Fruit fly (Drosophila melanogaster) whole organism, prepupa: Measurements from ENCODE around the gene bb8.

ENCODE experiments used
- CG10631 ChIP-seq: fragments of 200-800 bp; sonication (Bioruptor generic); optimal IDR thresholded peaks from 2 replicates; lab custom pipeline; 2016; ENCODE audit warnings: missing biosample characterization, missing genetic modification characterization
- CG11294 ChIP-seq: fragments of 200-800 bp; sonication (Bioruptor generic); IDR thresholded peaks from 2 replicates; pipeline ENCODE4 v1.3.6; 2022; ENCODE audit warnings: missing biosample characterization, missing genetic modification characterization
- CG11762 ChIP-seq: fragments of 200-800 bp; sonication (Bioruptor generic); optimal IDR thresholded peaks from 3 replicates; lab custom pipeline; 2016; ENCODE audit warnings: missing biosample characterization, missing genetic modification characterization; ENCODE audit not compliant: insufficient read depth
- CG11902 ChIP-seq: fragments of 200-800 bp; sonication (Bioruptor generic); optimal IDR thresholded peaks from 3 replicates; lab custom pipeline; 2016; ENCODE audit warnings: missing biosample characterization, missing genetic modification characterization
- CG15336 ChIP-seq: fragments of 200-800 bp; sonication (Bioruptor generic); IDR thresholded peaks from 2 replicates; pipeline ENCODE4 v1.3.6; 2022; ENCODE audit warnings: missing biosample characterization, missing genetic modification characterization
- CG1621 ChIP-seq: fragments of 200-800 bp; sonication (Bioruptor generic); optimal IDR thresholded peaks from 3 replicates; lab custom pipeline; 2018; ENCODE audit warnings: missing biosample characterization, mild to moderate bottlenecking, missing genetic modification characterization
- CG31627 ChIP-seq: fragments of 200-800 bp; sonication (Bioruptor generic); optimal IDR thresholded peaks from 3 replicates; lab custom pipeline; 2016; ENCODE audit warnings: missing biosample characterization, missing genetic modification characterization
- CG32006 ChIP-seq: fragments of 200-800 bp; sonication (Bioruptor generic); optimal IDR thresholded peaks from 3 replicates; lab custom pipeline; 2017; ENCODE audit warnings: missing biosample characterization, mild to moderate bottlenecking, missing genetic modification characterization
- CG34406 ChIP-seq: fragments of 200-800 bp; sonication (Bioruptor generic); optimal IDR thresholded peaks from 3 replicates; lab custom pipeline; 2016; ENCODE audit warnings: missing biosample characterization, missing genetic modification characterization
- CG3919 ChIP-seq: fragments of 200-800 bp; sonication (Bioruptor generic); optimal IDR thresholded peaks from 3 replicates; lab custom pipeline; 2016; ENCODE audit warnings: missing biosample characterization, missing genetic modification characterization
- CG6163 ChIP-seq: fragments of 200-800 bp; sonication (Bioruptor generic); IDR thresholded peaks from 3 replicates; pipeline ENCODE4 v1.3.6; 2022; ENCODE audit warnings: missing biosample characterization, missing genetic modification characterization
- CG6276 ChIP-seq: fragments of 200-800 bp; sonication (Bioruptor generic); optimal IDR thresholded peaks from 2 replicates; lab custom pipeline; 2017; ENCODE audit warnings: missing biosample characterization, mild to moderate bottlenecking, missing genetic modification characterization
- CG6808 ChIP-seq: fragments of 200-800 bp; sonication (Bioruptor generic); optimal IDR thresholded peaks from 3 replicates; lab custom pipeline; 2017; ENCODE audit warnings: missing biosample characterization, missing genetic modification characterization, mild to moderate bottlenecking, moderate library complexity, missing genetic modification reagents
- CG7368 ChIP-seq: fragments of 200-800 bp; sonication (Bioruptor generic); optimal IDR thresholded peaks from 3 replicates; lab custom pipeline; 2016; ENCODE audit warnings: missing biosample characterization, missing genetic modification characterization
- CG8119 ChIP-seq: fragments of 200-800 bp; sonication (Bioruptor generic); IDR thresholded peaks from 3 replicates; pipeline ENCODE4 v1.3.6; 2022; ENCODE audit warnings: missing biosample characterization, missing genetic modification characterization
- CG8319 ChIP-seq: fragments of 200-800 bp; sonication (Bioruptor generic); optimal IDR thresholded peaks from 3 replicates; lab custom pipeline; 2016; ENCODE audit warnings: missing biosample characterization, missing genetic modification characterization
- CG8632 ChIP-seq: fragments of 200-800 bp; sonication (Bioruptor generic); optimal IDR thresholded peaks from 3 replicates; lab custom pipeline; 2016; ENCODE audit warnings: missing biosample characterization, missing genetic modification characterization
- CG9139 ChIP-seq: fragments of 200-800 bp; sonication (Bioruptor generic); optimal IDR thresholded peaks from 3 replicates; lab custom pipeline; 2017; ENCODE audit warnings: missing biosample characterization, mild to moderate bottlenecking, missing genetic modification characterization
- Eip75B ChIP-seq: fragments of 200-800 bp; sonication (Bioruptor generic); optimal IDR thresholded peaks from 3 replicates; lab custom pipeline; 2016; ENCODE audit warnings: missing biosample characterization, missing genetic modification characterization
- Eip78C ChIP-seq: fragments of 200-800 bp; sonication (Bioruptor generic); peaks from one replicate; lab custom pipeline; 2016; ENCODE audit warnings: missing biosample characterization, missing genetic modification characterization
- Eip93F ChIP-seq: fragments of 200-800 bp; sonication (Bioruptor generic); optimal IDR thresholded peaks from 2 replicates; lab custom pipeline; 2016; ENCODE audit warnings: missing biosample characterization, mild to moderate bottlenecking, missing genetic modification characterization
- Ets21C ChIP-seq: fragments of 200-800 bp; sonication (Bioruptor generic); optimal IDR thresholded peaks from 3 replicates; lab custom pipeline; 2016; ENCODE audit warnings: missing biosample characterization, missing genetic modification characterization
- Ets96B ChIP-seq: fragments of 200-800 bp; optimal IDR thresholded peaks from 2 replicates; lab custom pipeline; 2019; ENCODE audit warnings: missing biosample characterization, mild to moderate bottlenecking, missing genetic modification characterization, moderate library complexity
- Gug ChIP-seq: fragments of 200-800 bp; sonication (Bioruptor generic); IDR thresholded peaks from 2 replicates; pipeline ENCODE4 v1.3.6; 2022; ENCODE audit warnings: missing biosample characterization, missing genetic modification characterization
- Hr38 ChIP-seq: sonication (Bioruptor generic); optimal IDR thresholded peaks from 2 replicates; lab custom pipeline; 2016; ENCODE audit warnings: missing biosample characterization, missing genetic modification characterization
- Hr4 ChIP-seq: fragments of 200-800 bp; sonication (Bioruptor generic); optimal IDR thresholded peaks from 3 replicates; lab custom pipeline; 2016; ENCODE audit warnings: missing biosample characterization, missing genetic modification characterization
- Met ChIP-seq: fragments of 200-800 bp; sonication (Bioruptor generic); optimal IDR thresholded peaks from 3 replicates; lab custom pipeline; 2016; ENCODE audit warnings: missing biosample characterization, missing genetic modification characterization
- OdsH ChIP-seq: fragments of 200-800 bp; sonication (Bioruptor generic); optimal IDR thresholded peaks from 3 replicates; lab custom pipeline; 2016; ENCODE audit warnings: missing biosample characterization, missing genetic modification characterization
- Smox ChIP-seq: fragments of 200-800 bp; sonication (Bioruptor generic); optimal IDR thresholded peaks from 3 replicates; lab custom pipeline; 2016; ENCODE audit warnings: missing biosample characterization, missing genetic modification characterization
- Sox102F ChIP-seq: fragments of 200-800 bp; sonication (Bioruptor generic); optimal IDR thresholded peaks from 2 replicates; lab custom pipeline; 2016; ENCODE audit warnings: missing biosample characterization, mild to moderate bottlenecking, missing genetic modification characterization
- Sox14 ChIP-seq: fragments of 200-800 bp; sonication (Bioruptor generic); optimal IDR thresholded peaks from 3 replicates; lab custom pipeline; 2016; ENCODE audit warnings: missing biosample characterization, missing genetic modification characterization
- Sox15 ChIP-seq: fragments of 200-800 bp; sonication (Bioruptor generic); optimal IDR thresholded peaks from 3 replicates; lab custom pipeline; 2016; ENCODE audit warnings: missing biosample characterization, missing genetic modification characterization
- achi ChIP-seq: fragments of 200-800 bp; sonication (Bioruptor generic); optimal IDR thresholded peaks from 3 replicates; lab custom pipeline; 2016; ENCODE audit warnings: missing biosample characterization, missing genetic modification characterization
- dac ChIP-seq: fragments of 200-800 bp; sonication (Bioruptor generic); optimal IDR thresholded peaks from 2 replicates; lab custom pipeline; 2017; ENCODE audit warnings: missing biosample characterization, mild to moderate bottlenecking, missing genetic modification characterization
- dsx ChIP-seq: fragments of 200-800 bp; optimal IDR thresholded peaks from 3 replicates; lab custom pipeline; 2019; ENCODE audit warnings: missing biosample characterization, mild to moderate bottlenecking, missing genetic modification characterization, moderate library complexity; ENCODE audit not compliant: poor library complexity, severe bottlenecking
- eg ChIP-seq: fragments of 200-800 bp; sonication (Bioruptor generic); IDR thresholded peaks from 3 replicates; pipeline ENCODE4 v1.3.6; 2022; ENCODE audit warnings: missing biosample characterization, missing genetic modification characterization
- esn ChIP-seq: fragments of 200-800 bp; sonication (Bioruptor generic); optimal IDR thresholded peaks from 2 replicates; lab custom pipeline; 2016; ENCODE audit warnings: missing biosample characterization, mild to moderate bottlenecking, missing genetic modification characterization, moderate library complexity
- fd59A ChIP-seq: fragments of 200-800 bp; sonication (Bioruptor generic); optimal IDR thresholded peaks from 2 replicates; lab custom pipeline; 2017; ENCODE audit warnings: missing biosample characterization, mild to moderate bottlenecking, missing genetic modification characterization, missing genetic modification reagents
- fd85E ChIP-seq: fragments of 200-800 bp; sonication (Bioruptor generic); optimal IDR thresholded peaks from 3 replicates; lab custom pipeline; 2016; ENCODE audit warnings: missing biosample characterization, missing genetic modification characterization
- fkh ChIP-seq: fragments of 200-800 bp; sonication (Bioruptor generic); optimal IDR thresholded peaks from 3 replicates; lab custom pipeline; 2017; ENCODE audit warnings: missing biosample characterization, mild to moderate bottlenecking, missing genetic modification characterization, moderate library complexity
- pdm3 ChIP-seq: fragments of 200-800 bp; sonication (Bioruptor generic); optimal IDR thresholded peaks from 3 replicates; lab custom pipeline; 2016; ENCODE audit warnings: missing biosample characterization, missing genetic modification characterization
- ss ChIP-seq, 2 experiments: fragments of 200-800 bp; sonication (Bioruptor generic); optimal IDR thresholded peaks; 2 replicates in 1 of 2; 3 replicates in 1 of 2; lab custom pipeline; 2017 to 2018; ENCODE audit warnings: mild to moderate bottlenecking in 2 of 2, missing biosample characterization in 2 of 2, missing genetic modification characterization in 2 of 2, moderate library complexity in 1 of 2
- svp ChIP-seq: fragments of 200-800 bp; sonication (Bioruptor generic); peaks from one replicate; lab custom pipeline; 2016; ENCODE audit warnings: missing biosample characterization, missing genetic modification characterization
- topi ChIP-seq: fragments of 200-800 bp; sonication (Bioruptor generic); optimal IDR thresholded peaks from 3 replicates; lab custom pipeline; 2016; ENCODE audit warnings: missing biosample characterization, missing genetic modification characterization

The bb8 gene

dm6 chr3R:23334036-23334744 is 44.2 kb upstream of the bb8 start (continued):
- TF ChIP-seq CG3919 (GFP tag; lab: Kevin White, UChicago) (peak; percentile 72), OdsH (GFP tag; lab: Kevin White, UChicago) (peak; percentile 65), fd59A (GFP tag; lab: Kevin White, UChicago) (peak; percentile 77), Ets21C (GFP tag; lab: Kevin White, UChicago) (no peak), CG31627 (GFP tag; lab: Kevin White, UChicago) (no peak), CG11762 (GFP tag; lab: Kevin White, UChicago) (peak; percentile 87), esn (GFP tag; lab: Kevin White, UChicago) (no peak), dsx (GFP tag; lab: Kevin White, UChicago) (peak; percentile 45), Eip78C (GFP tag; lab: Kevin White, UChicago) (peak; percentile 88), Hr38 (no peak), CG8119 (GFP tag; lab: Robert Waterston, UW) (peak; percentile 95), CG8632 (GFP tag; lab: Kevin White, UChicago) (peak; percentile 54), CG6163 (GFP tag; lab: Robert Waterston, UW) (peak; percentile 98), topi (GFP tag; lab: Kevin White, UChicago) (peak; percentile 22), ss (GFP tag; optimal IDR thresholded peaks at IDR 0.05; lab: Kevin White, UChicago) (peak; percentile 98 to 99), CG34406 (GFP tag; lab: Kevin White, UChicago) (peak; percentile 61), CG11294 (peak; percentile 61; the same call in 1 of the 2 replicates), CG6276 (peak; percentile 96), Ets96B (tag; lab: Kevin White, UChicago) (peak; percentile 76), CG15336 (GFP tag; lab: Robert Waterston, UW) (peak; percentile 93), CG10631 (peak; percentile 53), Sox102F (GFP tag; lab: Kevin White, UChicago) (peak; percentile 43), CG7368 (GFP tag; lab: Kevin White, UChicago) (peak; percentile 79), Gug (GFP tag; lab: Robert Waterston, UW) (peak; percentile 78), Met (peak; percentile 4)
- TF ChIP-seq, all 60 proteins: peak for 46

DNA sequence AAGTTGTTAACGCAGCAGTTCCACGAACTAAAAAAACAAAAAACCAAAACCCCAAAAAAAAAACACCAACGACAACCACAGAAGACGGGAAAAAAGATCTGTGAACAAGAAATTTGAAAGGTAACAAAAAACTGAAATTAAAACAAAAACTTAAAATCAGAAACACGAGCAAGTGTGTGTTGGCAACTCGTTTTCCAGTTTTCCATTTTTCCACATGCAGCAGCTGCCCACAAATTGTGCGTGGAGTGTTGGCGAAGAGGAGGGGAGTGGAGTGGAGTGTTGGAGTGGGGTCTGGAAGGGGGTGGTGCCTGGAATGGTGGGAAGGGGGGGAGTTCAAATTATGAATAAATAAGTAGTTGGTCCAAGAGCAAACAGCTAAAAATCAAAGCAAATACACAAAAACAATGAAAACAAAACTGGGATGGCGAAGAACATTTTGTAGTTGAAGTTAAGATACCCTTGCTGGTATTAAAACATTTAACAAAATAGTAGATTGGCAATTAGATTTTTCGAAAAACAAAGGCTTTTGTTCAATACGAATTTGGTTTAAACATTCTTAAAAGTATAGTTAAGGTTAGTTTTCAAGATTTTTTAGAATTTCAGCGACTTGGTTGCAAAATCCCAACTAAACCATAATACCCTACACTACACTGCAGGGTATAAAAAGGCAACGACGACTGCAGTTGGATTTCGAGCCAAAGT is 43.5 kb upstream of the bb8 start:
- TF ChIP-seq achi (GFP tag; lab: Kevin White, UChicago) (no peak), Eip78C (GFP tag; lab: Kevin White, UChicago) (peak; percentile 86), CG15336 (GFP tag; lab: Robert Waterston, UW) (no peak), CG34406 (GFP tag; lab: Kevin White, UChicago) (peak; percentile 38), dsx (GFP tag; lab: Kevin White, UChicago) (no peak), dac (GFP tag; lab: Kevin White, UChicago) (no peak), CG10631 (peak; percentile 40), CG9139 (GFP tag; lab: Kevin White, UChicago) (no peak), Eip75B (GFP tag; lab: Kevin White, UChicago) (peak; percentile 16), Sox15 (GFP tag; lab: Kevin White, UChicago) (peak; percentile 65), Gug (GFP tag; lab: Robert Waterston, UW) (no peak), CG32006 (peak; percentile 59), CG6276 (peak; percentile 23), CG6808 (GFP tag; lab: Kevin White, UChicago) (no peak), Hr38 (no peak), CG1621 (tag; lab: Kevin White, UChicago) (no peak), CG11294 (no peak), CG8319 (GFP tag; lab: Kevin White, UChicago) (peak; percentile 20), fkh (GFP tag; lab: Kevin White, UChicago) (no peak), pdm3 (GFP tag; lab: Kevin White, UChicago) (peak; percentile 39), topi (GFP tag; lab: Kevin White, UChicago) (peak; percentile 64), Smox (peak; percentile 69), Hr4 (GFP tag; lab: Kevin White, UChicago) (peak; percentile 60), CG8119 (GFP tag; lab: Robert Waterston, UW) (peak; percentile 14; the same call in 1 of the 3 replicates), Ets21C (GFP tag; lab: Kevin White, UChicago) (peak; percentile 50), CG11902 (GFP tag; lab: Kevin White, UChicago) (peak; percentile 30), eg (GFP tag; lab: Robert Waterston, UW) (peak; percentile 46; the same call in 1 of the 3 replicates), Sox14 (GFP tag; lab: Kevin White, UChicago) (peak; percentile 58), fd85E (GFP tag; lab: Kevin White, UChicago) (no peak), svp (GFP tag; lab: Kevin White, UChicago) (peak; percentile 88), CG6163 (GFP tag; lab: Robert Waterston, UW) (0 out of 3 replicates have a peak, but pooled peaks have one; percentile 32), Ets96B (tag; lab: Kevin White, UChicago) (no peak), CG31627 (GFP tag; lab: Kevin White, UChicago) (peak; percentile 62), esn (GFP tag; lab: Kevin White, UChicago) (peak; percentile 56), Eip93F (no peak), fd59A (GFP tag; lab: Kevin White, UChicago) (no peak)
